Worm (Caenorhabditis elegans) whole organism, L4 larva: Measurements from ENCODE around the gene str-182.

Experiments used
- F37D6.2 ChIP-seq: sonication (generic microtip); optimal IDR thresholded peaks from 2 replicates; lab custom pipeline; 2016; ENCODE audit warnings: mild to moderate bottlenecking, missing genetic modification characterization, missing compliant biosample characterization
- F49E8.2 ChIP-seq: sonication (generic microtip); optimal IDR thresholded peaks from 2 replicates; lab custom pipeline; 2016; ENCODE audit warnings: missing compliant biosample characterization, mild to moderate bottlenecking, missing genetic modification characterization, borderline replicate concordance
- Y105C5A.15 ChIP-seq: fragments of 200-800 bp; sonication (Bioruptor generic); IDR thresholded peaks from 2 replicates; pipeline ENCODE4 v1.3.6; 2022; ENCODE audit warnings: missing genetic modification characterization, missing compliant biosample characterization
- ZK337.2 ChIP-seq: fragments of 200-800 bp; sonication (Bioruptor generic); IDR thresholded peaks from 2 replicates; pipeline ENCODE4 v1.3.6; 2022; ENCODE audit warnings: missing genetic modification reagents, missing genetic modification characterization, missing compliant biosample characterization
- ZK546.5 ChIP-seq, 2 experiments: sonication (generic microtip); optimal IDR thresholded peaks; 2 replicates each; lab custom pipeline; 2017; ENCODE audit warnings: missing biosample characterization in 2 of 2, missing genetic modification characterization in 2 of 2
- aha-1 ChIP-seq: fragments of 150-350 bp; peaks from one replicate; lab custom pipeline; 2014; ENCODE audit warnings: missing biosample characterization, missing genetic modification characterization
- aly-2 ChIP-seq: sonication (generic microtip); optimal IDR thresholded peaks from 2 replicates; lab custom pipeline; 2018; ENCODE audit warnings: missing biosample characterization, missing genetic modification characterization
- arid-1 ChIP-seq: fragments of 200-800 bp; sonication (Bioruptor generic); conservative IDR thresholded peaks from 2 replicates; pipeline ENCODE4 v1.3.6; 2022; ENCODE audit warnings: missing genetic modification reagents, missing genetic modification characterization, missing compliant biosample characterization
- attf-4 ChIP-seq: sonication (generic microtip); optimal IDR thresholded peaks from 3 replicates; lab custom pipeline; 2017; ENCODE audit warnings: missing biosample characterization, missing genetic modification characterization
- ceh-20 ChIP-seq: fragments of 200-800 bp; sonication (Bioruptor generic); IDR thresholded peaks from 2 replicates; pipeline ENCODE4 v1.3.6; 2022; ENCODE audit warnings: missing genetic modification reagents, missing genetic modification characterization, missing compliant biosample characterization
- ceh-82 ChIP-seq: sonication (generic microtip); optimal IDR thresholded peaks from 2 replicates; lab custom pipeline; 2017; ENCODE audit warnings: missing biosample characterization, missing genetic modification characterization
- daf-16 ChIP-seq, 3 experiments: sonication (generic microtip); optimal IDR thresholded peaks; 2 replicates each; lab custom pipeline; 2016 to 2017; ENCODE audit warnings: missing genetic modification characterization in 3 of 3, missing genetic modification reagents in 3 of 3, mild to moderate bottlenecking in 2 of 3, missing compliant biosample characterization in 2 of 3, missing biosample characterization in 1 of 3, moderate library complexity in 1 of 3
- daf-19 ChIP-seq: fragments of 200-800 bp; sonication (Bioruptor generic); conservative IDR thresholded peaks from 2 replicates; pipeline ENCODE4 v1.3.6; 2022; ENCODE audit warnings: missing genetic modification characterization, missing compliant biosample characterization
- dmd-8 ChIP-seq: fragments of 200-800 bp; sonication (Bioruptor generic); IDR thresholded peaks from 2 replicates; pipeline ENCODE4 v1.3.6; 2022; ENCODE audit warnings: missing genetic modification characterization, missing compliant biosample characterization
- dpl-1 ChIP-seq: fragments of 150-350 bp; optimal IDR thresholded peaks from 2 replicates; lab custom pipeline; 2014; ENCODE audit warnings: missing biosample characterization, missing genetic modification reagents, missing genetic modification characterization
- egl-27 ChIP-seq: sonication (generic microtip); optimal IDR thresholded peaks from 3 replicates; lab custom pipeline; 2017; ENCODE audit warnings: missing biosample characterization, missing genetic modification reagents, missing genetic modification characterization
- egl-43 ChIP-seq: fragments of 200-800 bp; sonication (Bioruptor generic); IDR thresholded peaks from 2 replicates; pipeline ENCODE4 v1.3.6; 2022; ENCODE audit warnings: missing genetic modification reagents, missing genetic modification characterization, missing compliant biosample characterization
- fos-1 ChIP-seq: fragments of 150-350 bp; optimal IDR thresholded peaks from 2 replicates; lab custom pipeline; 2014; ENCODE audit warnings: missing biosample characterization, missing genetic modification characterization
- hif-1 ChIP-seq, 2 experiments: sonication (generic microtip); optimal IDR thresholded peaks; 2 replicates each; lab custom pipeline; 2016 to 2017; ENCODE audit warnings: missing compliant biosample characterization in 2 of 2, missing genetic modification characterization in 2 of 2, missing genetic modification reagents in 2 of 2, missing genotype in 2 of 2, mild to moderate bottlenecking in 1 of 2
- jun-1 ChIP-seq: fragments of 150-350 bp; optimal IDR thresholded peaks from 2 replicates; lab custom pipeline; 2014; ENCODE audit warnings: missing biosample characterization, missing genetic modification reagents, missing genetic modification characterization
- lin-1 ChIP-seq: fragments of 200-800 bp; sonication (Bioruptor generic); IDR thresholded peaks from 2 replicates; pipeline ENCODE4 v1.3.6; 2022; ENCODE audit warnings: missing genetic modification reagents, missing genetic modification characterization, missing compliant biosample characterization
- lin-13 ChIP-seq: fragments of 150-350 bp; optimal IDR thresholded peaks from 2 replicates; lab custom pipeline; 2014; ENCODE audit warnings: missing biosample characterization, missing genetic modification reagents, missing genetic modification characterization
- madf-5 ChIP-seq, 2 experiments: fragments of 200-800 bp; sonication (Bioruptor generic); IDR thresholded peaks; 2 replicates each; pipeline ENCODE4 v1.3.6; 2022; ENCODE audit warnings: missing compliant biosample characterization in 2 of 2, missing genetic modification characterization in 2 of 2
- madf-9 ChIP-seq: fragments of 200-800 bp; sonication (Bioruptor generic); conservative IDR thresholded peaks from 2 replicates; pipeline ENCODE4 v1.3.6; 2022; ENCODE audit warnings: missing genetic modification reagents, missing genetic modification characterization, missing compliant biosample characterization
- mdl-1 ChIP-seq, 2 experiments: fragments of 150-350 bp in 1 of 2; sonication (generic microtip) in 1 of 2; optimal IDR thresholded peaks; 2 replicates each; lab custom pipeline; 2014 to 2017; ENCODE audit warnings: missing biosample characterization in 2 of 2, missing genetic modification characterization in 2 of 2
- mxl-3 ChIP-seq: fragments of 200-800 bp; sonication (Bioruptor generic); optimal IDR thresholded peaks from 2 replicates; lab custom pipeline; 2018; ENCODE audit warnings: mild to moderate bottlenecking, missing genetic modification characterization, missing compliant biosample characterization
- nhr-28 ChIP-seq: fragments of 150-350 bp; optimal IDR thresholded peaks from 2 replicates; lab custom pipeline; 2014; ENCODE audit warnings: missing biosample characterization, missing genetic modification characterization
- nhr-6 ChIP-seq: fragments of 150-350 bp; optimal IDR thresholded peaks from 2 replicates; lab custom pipeline; 2014; ENCODE audit warnings: missing biosample characterization, missing genetic modification characterization
- nhr-76 ChIP-seq: fragments of 150-350 bp; optimal IDR thresholded peaks from 2 replicates; lab custom pipeline; 2014; ENCODE audit warnings: missing biosample characterization, missing genetic modification characterization
- php-3 ChIP-seq: fragments of 200-800 bp; sonication (Bioruptor generic); IDR thresholded peaks from 2 replicates; pipeline ENCODE4 v1.3.6; 2022; ENCODE audit warnings: missing genetic modification reagents, missing genetic modification characterization, missing compliant biosample characterization
- pqm-1 ChIP-seq: sonication (generic microtip); optimal IDR thresholded peaks from 2 replicates; lab custom pipeline; 2017; ENCODE audit warnings: missing biosample characterization, missing genetic modification characterization
- set-16 ChIP-seq: fragments of 200-800 bp; sonication (Bioruptor generic); IDR thresholded peaks from 2 replicates; pipeline ENCODE4 v1.3.6; 2022; ENCODE audit warnings: missing genetic modification reagents, missing genetic modification characterization, missing compliant biosample characterization
- skn-1 ChIP-seq: fragments of 150-350 bp; optimal IDR thresholded peaks from 2 replicates; lab custom pipeline; 2014; ENCODE audit warnings: missing biosample characterization, missing genetic modification characterization
- snpc-4 ChIP-seq: fragments of 150-350 bp; optimal IDR thresholded peaks from 2 replicates; lab custom pipeline; 2014; ENCODE audit warnings: missing biosample characterization, missing genetic modification characterization
- spr-1 ChIP-seq: sonication (generic microtip); optimal IDR thresholded peaks from 2 replicates; lab custom pipeline; 2016; ENCODE audit warnings: mild to moderate bottlenecking, missing genetic modification characterization, missing compliant biosample characterization
- spr-3 ChIP-seq: fragments of 200-800 bp; sonication (Bioruptor generic); optimal IDR thresholded peaks from 2 replicates; lab custom pipeline; 2018; ENCODE audit warnings: mild to moderate bottlenecking, missing genetic modification characterization, missing compliant biosample characterization
- tra-1 ChIP-seq: fragments of 200-800 bp; sonication (Bioruptor generic); IDR thresholded peaks from 2 replicates; pipeline ENCODE4 v1.3.6; 2022; ENCODE audit warnings: missing genetic modification reagents, missing genetic modification characterization, missing compliant biosample characterization
- unc-39 ChIP-seq: sonication (generic microtip); optimal IDR thresholded peaks from 2 replicates; lab custom pipeline; 2017; ENCODE audit warnings: missing biosample characterization, missing genetic modification characterization
- unc-62 ChIP-seq, 3 experiments: fragments of 150-350 bp in 1 of 3; sonication (generic microtip); optimal IDR thresholded peaks in 2 of 3; peaks in 1 of 3; 1 replicate in 1 of 3; 2 replicates in 2 of 3; lab custom pipeline; 2014 to 2017; ENCODE audit warnings: missing biosample characterization in 3 of 3, missing genetic modification characterization in 3 of 3, missing genetic modification reagents in 3 of 3, missing genotype in 1 of 3
- zfp-2 ChIP-seq: sonication (generic microtip); optimal IDR thresholded peaks from 2 replicates; lab custom pipeline; 2016; ENCODE audit warnings: mild to moderate bottlenecking, missing genetic modification characterization, missing compliant biosample characterization
- zip-11 ChIP-seq: fragments of 200-800 bp; sonication (Bioruptor generic); IDR thresholded peaks from 2 replicates; pipeline ENCODE4 v1.3.6; 2022; ENCODE audit warnings: missing genetic modification characterization, missing compliant biosample characterization
- zip-2 ChIP-seq: fragments of 150-350 bp; optimal IDR thresholded peaks from 2 replicates; lab custom pipeline; 2014; ENCODE audit warnings: missing biosample characterization, missing genetic modification characterization
- ztf-11 ChIP-seq: fragments of 150-350 bp; optimal IDR thresholded peaks from 2 replicates; lab custom pipeline; 2014; ENCODE audit warnings: missing biosample characterization, missing genetic modification characterization

Gene str-182

DNA sequence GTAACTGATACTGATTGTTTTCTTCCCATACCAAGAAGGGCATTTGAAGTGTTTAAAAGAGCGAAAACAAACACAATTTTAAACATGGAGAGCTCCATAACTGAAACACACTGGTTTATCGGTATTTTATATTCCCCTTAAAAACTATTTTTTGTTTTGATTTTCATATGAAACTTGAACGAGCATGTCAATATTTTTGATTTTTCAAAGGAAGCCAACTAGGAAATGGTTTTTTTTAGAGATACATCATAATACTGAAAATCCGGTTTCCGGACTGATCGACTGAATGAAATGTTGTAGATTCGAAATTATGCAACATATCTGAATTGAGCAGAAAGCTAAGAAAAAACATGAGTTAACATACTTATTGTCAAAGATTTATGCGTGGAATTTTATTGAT lies 5.9 kb downstream of the str-182 start, which contains the start of gene ttr-19:
Gene ttr-19, minus strand, starts transcription at position 101 of the 400 bp plus-strand sequence.
- no peak for TF ChIP-seq dmd-8 (GFP tag; lab: Robert Waterston, UW)
- TF ChIP-seq lin-1 (GFP tag; lab: Robert Waterston, UW), result no peak
- TF ChIP-seq ceh-82 (tag; lab: Kevin White, UChicago), result no peak
- TF ChIP-seq aha-1, result no peak
- no peak for TF ChIP-seq mdl-1 (tag; optimal IDR thresholded peaks at IDR 0.05; lab: Kevin White, UChicago)
- TF ChIP-seq jun-1 (tag; lab: Kevin White, UChicago), result no peak
- no peak for TF ChIP-seq attf-4 (tag; lab: Kevin White, UChicago)
- TF ChIP-seq zip-11, result no peak
- no peak for TF ChIP-seq spr-3 (GFP tag; lab: Kevin White, UChicago)
- no peak for TF ChIP-seq tra-1 (GFP tag; lab: Robert Waterston, UW)

ce11 chrV:10225610-10226009 lies 7.6 kb downstream of the str-182 start, which contains the start of gene daf-36:
TSS of gene daf-36 (minus strand) at chrV:10225710.
- TF ChIP-seq nhr-28 (tag; lab: Kevin White, UChicago) (peak; percentile 39), ceh-20 (no peak)

DNA sequence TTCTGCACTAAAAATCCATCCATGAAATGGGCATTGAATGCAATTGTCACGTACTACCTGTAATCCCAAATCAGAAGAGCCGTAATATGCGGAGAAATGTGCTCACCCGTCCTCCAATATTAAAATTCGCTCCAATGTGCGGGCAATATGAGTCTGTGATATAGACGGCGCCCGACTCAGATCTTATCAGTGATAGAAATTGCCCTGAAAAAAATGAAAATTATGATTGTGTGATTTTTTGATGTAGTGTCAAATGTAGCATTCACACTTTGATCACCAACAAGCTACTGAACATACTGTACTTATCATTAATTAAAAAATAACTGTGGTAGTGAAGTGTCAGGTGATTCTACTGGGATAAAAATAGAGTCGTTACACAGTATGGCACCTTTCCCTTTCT lies 8.6 kb downstream of the str-182 start:
- TF ChIP-seq egl-43 (GFP tag; lab: Robert Waterston, UW) (no peak), aly-2 (no peak), mxl-3 (GFP tag; lab: Kevin White, UChicago) (no peak), pqm-1 (peak; percentile 73), nhr-6 (tag; lab: Kevin White, UChicago) (no peak), arid-1 (GFP tag; lab: Robert Waterston, UW) (no peak), daf-19 (GFP tag; lab: Robert Waterston, UW) (no peak), F49E8.2 (tag; lab: Kevin White, UChicago) (no peak), snpc-4 (tag; lab: Kevin White, UChicago) (no peak), nhr-28 (tag; lab: Kevin White, UChicago) (peak; percentile 76)

- TF ChIP-seq Y105C5A.15 (no peak), daf-16 (GFP tag; optimal IDR thresholded peaks at IDR 0.05; lab: Kevin White, UChicago) (no peak), daf-16 (tag; optimal IDR thresholded peaks at IDR 0.05; lab: Kevin White, UChicago) (no peak), madf-9 (GFP tag; lab: Robert Waterston, UW) (no peak), jun-1 (tag; lab: Kevin White, UChicago) (no peak), nhr-76 (tag; lab: Kevin White, UChicago) (no peak), unc-62 (GFP tag; optimal IDR thresholded peaks at IDR 0.05 in 1 of 2; lab: Kevin White, UChicago) (no peak), unc-62 (tag; optimal IDR thresholded peaks at IDR 0.05; lab: Kevin White, UChicago) (no peak), ceh-82 (tag; lab: Kevin White, UChicago) (no peak), ZK546.5 (tag; optimal IDR thresholded peaks at IDR 0.05; lab: Kevin White, UChicago) (no peak), set-16 (no peak), attf-4 (tag; lab: Kevin White, UChicago) (no peak), skn-1 (tag; lab: Kevin White, UChicago) (no peak), zfp-2 (tag; lab: Kevin White, UChicago) (no peak), dpl-1 (no peak)
These were observed 11.2 kb downstream of the str-182 start, which contains the start of gene C12D8.20 for ce11 chrV:10222007-10222406. TSS of gene C12D8.20 (plus strand) at chrV:10222307.

DNA sequence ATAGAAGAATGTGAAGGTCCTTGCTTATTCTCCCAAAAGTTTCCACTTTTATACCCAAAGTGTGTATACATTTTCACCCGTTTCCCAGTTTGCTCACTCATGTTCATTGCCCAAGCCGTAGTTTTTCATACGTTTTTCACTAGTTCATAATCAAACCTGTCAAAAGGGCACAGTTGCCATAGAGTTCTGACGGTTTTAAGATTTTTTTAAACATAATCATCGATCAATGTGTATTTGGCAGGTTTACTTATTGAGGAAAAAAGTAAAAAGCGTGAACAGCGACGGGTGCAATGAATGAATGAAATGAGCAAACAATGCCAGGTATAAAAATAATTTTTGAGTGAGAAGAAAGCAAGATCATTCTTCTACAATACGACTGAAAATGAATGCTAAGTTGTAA lies 11.9 kb downstream of the str-182 start, which contains the start of the genes fipr-5 and fipr-9:
Gene fipr-5, minus strand, starts transcription at position 101 of the 400 bp plus-strand sequence.
Gene fipr-9, plus strand, starts transcription at position 346 of the 400 bp plus-strand sequence.
- TF ChIP-seq aly-2 (no peak), attf-4 (tag; lab: Kevin White, UChicago) (no peak), snpc-4 (tag; lab: Kevin White, UChicago) (no peak), fos-1 (tag; lab: Kevin White, UChicago) (no peak), zip-2 (tag; lab: Kevin White, UChicago) (no peak), madf-9 (GFP tag; lab: Robert Waterston, UW) (no peak), ZK337.2 (GFP tag; lab: Robert Waterston, UW) (no peak), php-3 (GFP tag; lab: Robert Waterston, UW) (no peak), madf-5 (GFP tag; IDR thresholded peaks at IDR 0.05; lab: Robert Waterston, UW) (no peak), egl-27 (tag; lab: Kevin White, UChicago) (no peak), lin-13 (GFP tag; lab: Kevin White, UChicago) (no peak), spr-1 (no peak), hif-1 (tag; optimal IDR thresholded peaks at IDR 0.05; lab: Kevin White, UChicago) (no peak), F37D6.2 (tag; lab: Kevin White, UChicago) (no peak), ztf-11 (tag; lab: Kevin White, UChicago) (no peak), unc-39 (no peak), set-16 (no peak), Y105C5A.15 (no peak)
